Worm (Caenorhabditis elegans) whole organism, L3 larva: Measurements from ENCODE around the gene nhr-112.

Source experiments
- aly-2 ChIP-seq: fragments of 150-350 bp; optimal IDR thresholded peaks from 2 replicates; lab custom pipeline; 2014; ENCODE audit warnings: missing biosample characterization, missing genetic modification characterization
- elt-1 ChIP-seq: fragments of 150-350 bp; optimal IDR thresholded peaks from 2 replicates; lab custom pipeline; 2014; ENCODE audit warnings: missing biosample characterization, missing genetic modification characterization
- lin-39 ChIP-seq: fragments of 150-350 bp; optimal IDR thresholded peaks from 2 replicates; lab custom pipeline; 2018; ENCODE audit warnings: missing biosample characterization, missing genetic modification reagents, missing genetic modification characterization
- mdl-1 ChIP-seq: fragments of 150-350 bp; optimal IDR thresholded peaks from 2 replicates; lab custom pipeline; 2014; ENCODE audit warnings: missing biosample characterization, missing genetic modification characterization
- nhr-11 ChIP-seq: fragments of 150-350 bp; optimal IDR thresholded peaks from 2 replicates; lab custom pipeline; 2014; ENCODE audit warnings: missing biosample characterization, missing genetic modification characterization
- nhr-237 ChIP-seq: fragments of 150-350 bp; optimal IDR thresholded peaks from 2 replicates; lab custom pipeline; 2014; ENCODE audit warnings: missing biosample characterization, missing genetic modification characterization
- snpc-4 ChIP-seq: fragments of 150-350 bp; optimal IDR thresholded peaks from 2 replicates; lab custom pipeline; 2014; ENCODE audit warnings: missing biosample characterization, missing genetic modification characterization

DNA sequence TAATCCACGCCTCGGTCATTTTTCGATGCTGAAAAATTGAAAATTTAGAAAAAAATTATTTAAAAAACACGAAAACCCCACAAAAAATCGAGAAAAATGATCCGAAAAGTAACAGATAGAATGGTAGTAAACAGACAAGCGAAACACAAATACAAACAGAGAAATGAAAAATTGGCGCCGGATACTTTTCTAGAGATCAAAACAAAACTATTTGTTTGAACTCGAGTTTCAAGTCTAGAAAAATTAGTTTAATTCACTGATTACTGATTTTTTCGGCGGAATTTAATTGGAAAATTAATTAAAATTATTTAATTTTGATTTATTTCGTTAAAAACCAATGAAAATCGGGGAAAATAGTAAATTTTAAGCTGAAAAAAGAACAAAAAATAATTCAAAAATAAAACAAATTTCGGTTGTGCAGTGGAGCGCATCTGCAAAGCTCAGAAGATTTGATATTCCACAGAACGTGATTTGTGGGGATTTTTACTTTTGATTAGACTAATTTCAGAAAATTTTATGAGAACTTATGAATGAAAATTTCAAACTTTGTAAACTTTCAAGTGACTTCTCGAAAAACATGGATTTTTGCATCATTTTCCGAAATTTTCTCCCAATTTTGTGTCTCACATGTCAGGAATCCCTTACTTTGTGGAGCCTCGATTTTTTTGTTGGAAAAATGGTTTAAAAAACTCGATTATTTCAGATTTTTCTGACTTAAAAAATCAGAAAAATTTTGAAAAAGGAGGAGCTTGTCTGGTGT, 22.8 kb upstream of the nhr-112 start, which contains the start of gene gyg-2:
- no peak for TF ChIP-seq elt-1 (tag; lab: Kevin White, UChicago)
- no peak for TF ChIP-seq aly-2 (tag; lab: Kevin White, UChicago)
- no peak for TF ChIP-seq mdl-1 (tag; lab: Kevin White, UChicago)
- no peak for TF ChIP-seq lin-39 (tag; lab: Kevin White, UChicago)
- TF ChIP-seq nhr-237: no peak
- no peak for TF ChIP-seq snpc-4 (tag; lab: Kevin White, UChicago)
- no peak for TF ChIP-seq nhr-11 (tag; lab: Kevin White, UChicago)
